Worm (Caenorhabditis elegans) whole organism, mixed stage, embryonic: ENCODE measurements around the gene nhr-44.

ENCODE experiments used
- blmp-1 ChIP-seq: fragments of 150-350 bp; optimal IDR thresholded peaks from 2 replicates; lab custom pipeline; 2014; ENCODE audit warnings: missing biosample characterization, missing genetic modification characterization
- ceh-83 ChIP-seq: fragments of 200-800 bp; sonication (Bioruptor generic); optimal IDR thresholded peaks from 2 replicates; lab custom pipeline; 2018; ENCODE audit warnings: mild to moderate bottlenecking, missing genetic modification characterization, missing compliant biosample characterization
- ces-1 ChIP-seq: fragments of 150-350 bp; optimal IDR thresholded peaks from 2 replicates; lab custom pipeline; 2014; ENCODE audit warnings: missing biosample characterization, missing genetic modification reagents, missing genetic modification characterization
- elt-3 ChIP-seq: fragments of 150-350 bp; optimal IDR thresholded peaks from 2 replicates; lab custom pipeline; 2014; ENCODE audit warnings: missing biosample characterization, missing genetic modification characterization
- ham-2 ChIP-seq: fragments of 200-800 bp; sonication (Bioruptor generic); optimal IDR thresholded peaks from 2 replicates; lab custom pipeline; 2018; ENCODE audit warnings: mild to moderate bottlenecking, missing genetic modification characterization, missing compliant biosample characterization
- lin-13 ChIP-seq: fragments of 150-350 bp; optimal IDR thresholded peaks from 2 replicates; lab custom pipeline; 2014; ENCODE audit warnings: missing biosample characterization, missing genetic modification characterization
- lsy-2 ChIP-seq: fragments of 150-350 bp; optimal IDR thresholded peaks from 2 replicates; lab custom pipeline; 2014; ENCODE audit warnings: missing biosample characterization, missing genetic modification characterization
- nhr-12 ChIP-seq: fragments of 150-350 bp; optimal IDR thresholded peaks from 2 replicates; lab custom pipeline; 2014; ENCODE audit warnings: missing biosample characterization, missing genetic modification characterization
- nhr-237 ChIP-seq: fragments of 150-350 bp; optimal IDR thresholded peaks from 2 replicates; lab custom pipeline; 2014; ENCODE audit warnings: missing biosample characterization, missing genetic modification characterization
- nhr-76 ChIP-seq: sonication (generic microtip); optimal IDR thresholded peaks from 2 replicates; lab custom pipeline; 2017; ENCODE audit warnings: missing biosample characterization, missing genetic modification characterization
- pha-4 ChIP-seq: fragments of 150-350 bp; optimal IDR thresholded peaks from 2 replicates; lab custom pipeline; 2018; ENCODE audit warnings: missing biosample characterization, missing genetic modification reagents, missing genetic modification characterization
- snpc-4 ChIP-seq: fragments of 150-350 bp; optimal IDR thresholded peaks from 2 replicates; lab custom pipeline; 2014; ENCODE audit warnings: missing biosample characterization, missing genetic modification characterization
- tbx-8 ChIP-seq: fragments of 200-800 bp; sonication (Bioruptor generic); optimal IDR thresholded peaks from 2 replicates; lab custom pipeline; 2018; ENCODE audit warnings: mild to moderate bottlenecking, missing genetic modification characterization, moderate library complexity, missing compliant biosample characterization

- no peak for TF ChIP-seq ceh-83 (GFP tag; lab: Kevin White, UChicago)
- no peak for TF ChIP-seq elt-3 (tag; lab: Kevin White, UChicago)
- TF ChIP-seq blmp-1 (tag; lab: Kevin White, UChicago) = no peak
- TF ChIP-seq ces-1 (GFP tag; lab: Kevin White, UChicago) = no peak
- no peak for TF ChIP-seq nhr-76 (tag; lab: Kevin White, UChicago)
- TF ChIP-seq lsy-2 (tag; lab: Kevin White, UChicago) = no peak
- TF ChIP-seq nhr-237 (tag; lab: Kevin White, UChicago) = no peak
- TF ChIP-seq pha-4 = no peak
- TF ChIP-seq lin-13 (tag; lab: Kevin White, UChicago) = no peak
- TF ChIP-seq tbx-8 (GFP tag; lab: Kevin White, UChicago) = no peak
- no peak for TF ChIP-seq ham-2 (GFP tag; lab: Kevin White, UChicago)
- TF ChIP-seq snpc-4 (tag; lab: Kevin White, UChicago) = no peak
- no peak for TF ChIP-seq nhr-12 (tag; lab: Kevin White, UChicago)
Observed at ce11 chrV:8927715-8928114, 36.2 kb downstream of the nhr-44 start.
